Fruit fly (Drosophila melanogaster): ENCODE data around the gene Ada1-2.

DNA sequence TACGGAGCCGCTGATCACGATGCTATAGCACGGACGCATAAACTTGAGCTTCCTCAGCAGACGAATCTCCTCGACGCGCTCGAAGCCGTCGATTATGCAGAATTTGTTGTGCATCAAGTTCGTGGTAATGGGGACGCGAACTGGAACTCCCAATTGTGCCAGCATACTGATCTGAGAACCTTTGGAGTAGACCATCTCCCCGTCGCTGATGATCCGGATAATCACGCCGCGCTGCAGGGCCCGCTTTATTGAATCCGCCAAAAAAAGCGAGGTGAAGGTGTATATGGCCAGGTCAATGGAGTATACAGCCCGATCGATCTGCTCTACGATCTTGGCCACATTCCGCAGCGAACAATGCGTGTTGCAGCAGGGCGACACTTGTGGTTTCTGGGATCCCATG lies 3.5 kb upstream of the Ada1-2 start:
- TF ChIP-seq Hr39 (GFP tag; optimal IDR thresholded peaks at IDR 0.05) (no peak), Eip75B (GFP tag; optimal IDR thresholded peaks at IDR 0.05) (no peak)
